Fruit fly (Drosophila melanogaster) whole organism, embryonic: ENCODE data around the gene CG33191.

Source experiments
- Antp ChIP-seq: fragments of 200-800 bp; sonication (Bioruptor generic); optimal IDR thresholded peaks from 3 replicates; lab custom pipeline; 2016; ENCODE audit warnings: missing biosample characterization, missing genetic modification characterization
- Atf-2 ChIP-seq: fragments of 200-800 bp; sonication (Bioruptor generic); optimal IDR thresholded peaks from 2 replicates; lab custom pipeline; 2016; ENCODE audit warnings: missing biosample characterization, missing genetic modification characterization
- Awh ChIP-seq: fragments of 200-800 bp; sonication (Bioruptor generic); IDR thresholded peaks from 2 replicates; pipeline ENCODE4, ENCODE4 v1.3.6; 2022; ENCODE audit warnings: missing biosample characterization, missing genetic modification characterization
- CG10147 ChIP-seq: fragments of 200-800 bp; sonication (Bioruptor generic); optimal IDR thresholded peaks from 2 replicates; lab custom pipeline; 2019; ENCODE audit warnings: missing biosample characterization, mild to moderate bottlenecking, missing genetic modification characterization, moderate library complexity
- CG10267 ChIP-seq: fragments of 200-800 bp; sonication (Bioruptor generic); optimal IDR thresholded peaks from 2 replicates; lab custom pipeline; 2018; ENCODE audit warnings: missing biosample characterization, mild to moderate bottlenecking, missing genetic modification characterization, moderate library complexity
- CG11560 ChIP-seq: fragments of 200-800 bp; sonication (Bioruptor generic); IDR thresholded peaks from 3 replicates; pipeline ENCODE4 v1.3.6; 2022; ENCODE audit warnings: missing biosample characterization, missing genetic modification characterization
- CG12744 ChIP-seq: fragments of 200-800 bp; sonication (Bioruptor generic); optimal IDR thresholded peaks from 2 replicates; lab custom pipeline; 2016; ENCODE audit warnings: missing biosample characterization, missing genetic modification characterization
- CG15073 ChIP-seq: fragments of 200-800 bp; sonication (Bioruptor generic); optimal IDR thresholded peaks from 2 replicates; lab custom pipeline; 2016; ENCODE audit warnings: missing biosample characterization, missing genetic modification characterization
- CG1602 ChIP-seq: fragments of 200-800 bp; sonication (Bioruptor generic); optimal IDR thresholded peaks from 3 replicates; lab custom pipeline; 2016; ENCODE audit warnings: missing biosample characterization, missing genetic modification characterization
- CG16815 ChIP-seq: fragments of 200-800 bp; sonication (Bioruptor generic); optimal IDR thresholded peaks from 3 replicates; lab custom pipeline; 2017; ENCODE audit warnings: missing biosample characterization, mild to moderate bottlenecking, missing genetic modification characterization
- CG17328 ChIP-seq: fragments of 200-800 bp; sonication (Bioruptor generic); IDR thresholded peaks from 2 replicates; pipeline ENCODE4 v1.3.6; 2022; ENCODE audit warnings: missing biosample characterization, missing genetic modification characterization
- CG17359 ChIP-seq: fragments of 200-800 bp; sonication (Bioruptor generic); optimal IDR thresholded peaks from 3 replicates; lab custom pipeline; 2018; ENCODE audit warnings: missing biosample characterization, mild to moderate bottlenecking, missing genetic modification characterization, moderate library complexity
- CG17612 ChIP-seq: fragments of 200-800 bp; sonication (Bioruptor generic); IDR thresholded peaks from 2 replicates; pipeline ENCODE4 v1.3.6; 2022; ENCODE audit warnings: missing biosample characterization, missing genetic modification characterization
- CG18476 ChIP-seq: fragments of 200-800 bp; sonication (Bioruptor generic); optimal IDR thresholded peaks from 2 replicates; lab custom pipeline; 2016; ENCODE audit warnings: missing biosample characterization, mild to moderate bottlenecking, missing genetic modification characterization
- CG18599 ChIP-seq: fragments of 200-800 bp; sonication (Bioruptor generic); optimal IDR thresholded peaks from 3 replicates; lab custom pipeline; 2017; ENCODE audit warnings: missing biosample characterization, missing genetic modification characterization, mild to moderate bottlenecking, moderate library complexity, missing genetic modification reagents
- CG31224 ChIP-seq: fragments of 200-800 bp; sonication (Bioruptor generic); IDR thresholded peaks from 2 replicates; pipeline ENCODE4 v1.3.6; 2022; ENCODE audit warnings: missing biosample characterization, missing genetic modification characterization
- CG31441 ChIP-seq: fragments of 200-800 bp; sonication (Bioruptor generic); IDR thresholded peaks from 2 replicates; pipeline ENCODE4 v1.3.6; 2022; ENCODE audit warnings: missing biosample characterization, missing genetic modification characterization
- CG4424 ChIP-seq: fragments of 200-800 bp; sonication (Bioruptor generic); optimal IDR thresholded peaks from 3 replicates; lab custom pipeline; 2016; ENCODE audit warnings: missing biosample characterization, missing genetic modification characterization
- CG4730 ChIP-seq: fragments of 200-800 bp; sonication (Bioruptor generic); IDR thresholded peaks from 2 replicates; pipeline ENCODE4 v1.3.6; 2022; ENCODE audit warnings: missing biosample characterization, missing genetic modification characterization
- CG6683 ChIP-seq: fragments of 200-800 bp; sonication (Bioruptor generic); optimal IDR thresholded peaks from 2 replicates; lab custom pipeline; 2017; ENCODE audit warnings: missing biosample characterization, mild to moderate bottlenecking, missing genetic modification characterization, missing genetic modification reagents
- CG6854 ChIP-seq: fragments of 200-800 bp; sonication (Bioruptor generic); optimal IDR thresholded peaks from 3 replicates; lab custom pipeline; 2017; ENCODE audit warnings: missing biosample characterization, mild to moderate bottlenecking, missing genetic modification characterization
- CG8089 ChIP-seq: fragments of 200-800 bp; sonication (Bioruptor generic); optimal IDR thresholded peaks from 3 replicates; lab custom pipeline; 2016; ENCODE audit warnings: missing biosample characterization, missing genetic modification characterization
- CG8478 ChIP-seq: fragments of >200 bp; optimal IDR thresholded peaks from 2 replicates; lab custom pipeline; 2018
- Doc2 ChIP-seq: fragments of 200-800 bp; sonication (Bioruptor generic); IDR thresholded peaks from 2 replicates; pipeline ENCODE4 v1.3.6; 2022; ENCODE audit warnings: missing biosample characterization, missing genetic modification characterization
- Fer3 ChIP-seq: fragments of 200-800 bp; sonication (Bioruptor generic); optimal IDR thresholded peaks from 2 replicates; lab custom pipeline; 2018; ENCODE audit warnings: missing biosample characterization, mild to moderate bottlenecking, missing genetic modification characterization, moderate library complexity
- Lpt ChIP-seq: fragments of >200 bp; optimal IDR thresholded peaks from 2 replicates; lab custom pipeline; 2018; ENCODE audit warnings: missing biosample characterization, missing genetic modification characterization
- MTF-1 ChIP-seq: fragments of 200-800 bp; sonication (Bioruptor generic); optimal IDR thresholded peaks from 2 replicates; lab custom pipeline; 2018; ENCODE audit warnings: missing biosample characterization, mild to moderate bottlenecking, missing genetic modification characterization, borderline replicate concordance
- Mad ChIP-seq: fragments of 200-800 bp; sonication (Bioruptor generic); optimal IDR thresholded peaks from 2 replicates; lab custom pipeline; 2016; ENCODE audit warnings: missing biosample characterization, missing genetic modification characterization
- Med ChIP-seq: fragments of 200-800 bp; sonication (Bioruptor generic); peaks from one replicate; lab custom pipeline; 2016; ENCODE audit warnings: missing biosample characterization, missing genetic modification characterization, mild to moderate bottlenecking, inconsistent platforms, moderate library complexity
- Nf-YA ChIP-seq: fragments of 200-800 bp; sonication (Bioruptor generic); IDR thresholded peaks from 2 replicates; pipeline ENCODE4 v1.3.6; 2022; ENCODE audit warnings: missing biosample characterization, missing genetic modification characterization
- Sox102F ChIP-seq: fragments of 200-800 bp; sonication (Bioruptor generic); optimal IDR thresholded peaks from 2 replicates; lab custom pipeline; 2018; ENCODE audit warnings: missing biosample characterization, mild to moderate bottlenecking, missing genetic modification characterization, moderate library complexity
- Sry-δ ChIP-seq: fragments of 200-800 bp; sonication (Bioruptor generic); optimal IDR thresholded peaks from 2 replicates; lab custom pipeline; 2016; ENCODE audit warnings: missing biosample characterization, missing genetic modification characterization
- ase ChIP-seq: fragments of 200-800 bp; sonication (Bioruptor generic); IDR thresholded peaks from 3 replicates; pipeline ENCODE4 v1.3.6; 2022; ENCODE audit warnings: missing biosample characterization, missing genetic modification characterization
- ato ChIP-seq: fragments of 200-800 bp; sonication (Bioruptor generic); IDR thresholded peaks from 2 replicates; pipeline ENCODE4 v1.3.6; 2022; ENCODE audit warnings: missing biosample characterization, missing genetic modification characterization; ENCODE audit not compliant: partially characterized antibody
- corto ChIP-seq: fragments of 200-800 bp; sonication (Bioruptor generic); optimal IDR thresholded peaks from 2 replicates; lab custom pipeline; 2016; ENCODE audit warnings: missing biosample characterization, mild to moderate bottlenecking, missing genetic modification characterization, moderate library complexity
- croc ChIP-seq: fragments of 200-800 bp; sonication (Bioruptor generic); conservative IDR thresholded peaks from 3 replicates; pipeline ENCODE4 v1.3.6; 2022; ENCODE audit warnings: missing biosample characterization, missing genetic modification characterization
- da ChIP-seq: fragments of 200-800 bp; sonication (Bioruptor generic); optimal IDR thresholded peaks from 2 replicates; lab custom pipeline; 2016; ENCODE audit warnings: missing biosample characterization, missing genetic modification characterization
- danr ChIP-seq: fragments of 200-800 bp; sonication (Bioruptor generic); IDR thresholded peaks from 2 replicates; pipeline ENCODE4 v1.3.6; 2022; ENCODE audit warnings: missing biosample characterization, missing genetic modification characterization
- eve ChIP-seq, 2 experiments: fragments of >200 bp; optimal IDR thresholded peaks; 2 replicates each; lab custom pipeline; 2017; ENCODE audit warnings: missing biosample characterization in 2 of 2, missing genetic modification characterization in 2 of 2
- exex ChIP-seq: fragments of 200-800 bp; sonication (Bioruptor generic); optimal IDR thresholded peaks from 4 replicates; lab custom pipeline; 2018; ENCODE audit warnings: missing biosample characterization, mild to moderate bottlenecking, missing genetic modification characterization, moderate library complexity
- gro ChIP-seq: fragments of 200-800 bp; sonication (Bioruptor generic); optimal IDR thresholded peaks from 2 replicates; lab custom pipeline; 2016; ENCODE audit warnings: missing biosample characterization, missing genetic modification characterization
- gsb ChIP-seq: fragments of 200-800 bp; sonication (Bioruptor generic); IDR thresholded peaks from 2 replicates; pipeline ENCODE4 v1.3.6; 2022; ENCODE audit warnings: missing biosample characterization, missing genetic modification characterization
- gsb-n ChIP-seq: fragments of 200-800 bp; sonication (Bioruptor generic); optimal IDR thresholded peaks from 3 replicates; lab custom pipeline; 2018; ENCODE audit warnings: missing biosample characterization, mild to moderate bottlenecking, missing genetic modification characterization
- klu ChIP-seq: fragments of 200-800 bp; sonication (Bioruptor generic); IDR thresholded peaks from 2 replicates; pipeline ENCODE4 v1.3.6; 2022; ENCODE audit warnings: missing biosample characterization, missing genetic modification characterization
- odd ChIP-seq: fragments of 200-800 bp; sonication (Bioruptor generic); optimal IDR thresholded peaks from 2 replicates; lab custom pipeline; 2017; ENCODE audit warnings: missing biosample characterization, mild to moderate bottlenecking, missing genetic modification characterization
- phol ChIP-seq: fragments of 200-800 bp; sonication (Bioruptor generic); optimal IDR thresholded peaks from 3 replicates; lab custom pipeline; 2018; ENCODE audit warnings: missing biosample characterization, mild to moderate bottlenecking, missing genetic modification characterization, moderate library complexity
- ro ChIP-seq: fragments of 200-800 bp; sonication (Bioruptor generic); IDR thresholded peaks from 2 replicates; pipeline ENCODE4 v1.3.6; 2022; ENCODE audit warnings: missing biosample characterization, missing genetic modification characterization
- run ChIP-seq: fragments of 200-800 bp; sonication (Bioruptor generic); optimal IDR thresholded peaks from 3 replicates; lab custom pipeline; 2018; ENCODE audit warnings: missing biosample characterization, mild to moderate bottlenecking, missing genetic modification characterization
- sob ChIP-seq: fragments of 200-800 bp; sonication (Bioruptor generic); IDR thresholded peaks from 2 replicates; pipeline ENCODE4 v1.3.6; 2022; ENCODE audit warnings: missing biosample characterization, missing genetic modification characterization
- wdn ChIP-seq: fragments of 200-800 bp; sonication (Bioruptor generic); IDR thresholded peaks from 2 replicates; pipeline ENCODE4 v1.3.6; 2022; ENCODE audit warnings: missing biosample characterization, missing genetic modification characterization
- wor ChIP-seq: fragments of 200-800 bp; sonication (Bioruptor generic); IDR thresholded peaks from 2 replicates; pipeline ENCODE4 v1.3.6; 2022; ENCODE audit warnings: missing biosample characterization, missing genetic modification characterization
- zen2 ChIP-seq: fragments of 200-800 bp; sonication (Bioruptor generic); IDR thresholded peaks from 3 replicates; pipeline ENCODE4 v1.3.6; 2022; ENCODE audit warnings: missing biosample characterization, missing genetic modification characterization; ENCODE audit not compliant: partially characterized antibody

CG33191 gene

DNA sequence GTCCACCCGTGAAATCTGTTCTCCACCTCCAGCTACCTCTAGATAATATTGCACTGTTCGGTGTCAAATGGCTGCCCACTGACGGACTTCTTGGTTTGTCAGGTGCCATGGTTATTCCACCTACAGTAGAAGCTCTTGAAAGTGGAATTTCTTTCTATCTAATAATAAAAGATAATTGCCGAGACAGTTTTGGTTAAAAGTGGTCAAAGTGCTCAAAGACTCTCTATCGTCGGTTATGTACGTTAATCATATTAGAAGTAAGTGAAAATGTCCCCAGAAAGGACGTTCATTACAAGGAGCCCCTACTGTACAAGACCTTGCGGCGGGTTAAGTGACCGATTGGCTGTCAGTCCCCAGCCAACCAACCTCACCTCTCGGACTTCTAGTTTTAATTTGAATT lies 35.5 kb downstream of the CG33191 start (continued):
- TF ChIP-seq ase (GFP tag; lab: Robert Waterston, UW) (peak; percentile 58; the same call in 1 of the 3 replicates), phol (tag; lab: Kevin White, UChicago) (peak; percentile 37), CG11560 (tag; lab: Robert Waterston, UW) (no peak), sob (peak; percentile 42; the same call in 1 of the 2 replicates), gsb (0 out of 2 replicates have a peak, but pooled peaks have one; percentile 10), Doc2 (GFP tag; lab: Robert Waterston, UW) (no peak), CG17359 (tag; lab: Kevin White, UChicago) (peak; percentile 48), eve (GFP tag; optimal IDR thresholded peaks at IDR 0.05; lab: Kevin White, UChicago) (peak in 1 of 2 experiments; percentile 13), wdn (0 out of 2 replicates have a peak, but pooled peaks have one; percentile 20), ro (GFP tag; lab: Robert Waterston, UW) (0 out of 2 replicates have a peak, but pooled peaks have one; percentile 15), wor (GFP tag; lab: Robert Waterston, UW) (no peak), CG8478 (lab: Kevin White, UChicago) (no peak), CG12744 (GFP tag; lab: Kevin White, UChicago) (no peak), CG10267 (tag; lab: Kevin White, UChicago) (peak; percentile 17), CG31224 (GFP tag; lab: Robert Waterston, UW) (no peak), zen2 (GFP tag; lab: Robert Waterston, UW) (no peak), Fer3 (tag; lab: Kevin White, UChicago) (no peak), Lpt (no peak), CG15073 (GFP tag; lab: Kevin White, UChicago) (no peak), CG31441 (peak; percentile 46; the same call in 1 of the 2 replicates), Sox102F (GFP tag; lab: Kevin White, UChicago) (peak; percentile 58), CG6854 (no peak), CG17612 (GFP tag; lab: Robert Waterston, UW) (no peak), danr (GFP tag; lab: Robert Waterston, UW) (peak; percentile 8; the same call in 1 of the 2 replicates), Awh (0 out of 2 replicates have a peak, but pooled peaks have one; percentile 62), ato (GFP tag; lab: Robert Waterston, UW) (no peak), Sry-δ (GFP tag; lab: Kevin White, UChicago) (no peak), CG1602 (GFP tag; lab: Kevin White, UChicago) (peak; percentile 41), CG6683 (GFP tag; lab: Kevin White, UChicago) (no peak), Nf-YA (GFP tag; lab: Robert Waterston, UW) (no peak), corto (GFP tag; lab: Kevin White, UChicago) (no peak), Atf-2 (peak; percentile 29), CG16815 (peak; percentile 43), gsb-n (peak; percentile 15), da (no peak), Med (peak; percentile 52), odd (GFP tag; lab: Kevin White, UChicago) (peak; percentile 14), croc (GFP tag; lab: Robert Waterston, UW) (no peak), CG10147 (no peak), run (tag; lab: Kevin White, UChicago) (peak; percentile 9), CG4424 (GFP tag; lab: Kevin White, UChicago) (peak; percentile 39), klu (GFP tag; lab: Robert Waterston, UW) (no peak), gro (no peak), CG18476 (GFP tag; lab: Kevin White, UChicago) (no peak), exex (tag; lab: Kevin White, UChicago) (no peak), CG4730 (0 out of 2 replicates have a peak, but pooled peaks have one; percentile 29), Antp (GFP tag; lab: Kevin White, UChicago) (peak; percentile 58), Mad (GFP tag; lab: Kevin White, UChicago) (peak; percentile 35), CG18599 (peak; percentile 49), CG17328 (GFP tag; lab: Robert Waterston, UW) (0 out of 2 replicates have a peak, but pooled peaks have one; percentile 15), MTF-1 (GFP tag; lab: Kevin White, UChicago) (no peak), CG8089 (GFP tag; lab: Kevin White, UChicago) (peak; percentile 11)
